Worm (Caenorhabditis elegans) whole organism, late embryonic: ENCODE results near the gene B0403.3.

Experiments
- C08G9.2 ChIP-seq: sonication (generic microtip); optimal IDR thresholded peaks from 2 replicates; lab custom pipeline; 2016; ENCODE audit warnings: mild to moderate bottlenecking, missing genetic modification characterization, moderate library complexity, missing compliant biosample characterization
- F13H6.1 ChIP-seq: sonication (generic microtip); optimal IDR thresholded peaks from 2 replicates; lab custom pipeline; 2016; ENCODE audit warnings: missing genetic modification characterization, missing compliant biosample characterization
- ceh-31 ChIP-seq: sonication (generic microtip); optimal IDR thresholded peaks from 2 replicates; lab custom pipeline; 2016; ENCODE audit warnings: missing genetic modification characterization, missing compliant biosample characterization
- ceh-45 ChIP-seq: fragments of 200-800 bp; sonication (Bioruptor generic); IDR thresholded peaks from 2 replicates; pipeline ENCODE4 v1.3.6; 2022; ENCODE audit warnings: missing genetic modification reagents, missing genetic modification characterization, missing compliant biosample characterization
- dve-1 ChIP-seq: sonication (generic microtip); optimal IDR thresholded peaks from 2 replicates; lab custom pipeline; 2017; ENCODE audit warnings: antibody characterized with exemption, mild to moderate bottlenecking, missing genetic modification characterization, missing compliant biosample characterization
- eyg-1 ChIP-seq: sonication (generic microtip); optimal IDR thresholded peaks from 2 replicates; lab custom pipeline; 2016; ENCODE audit warnings: missing genotype, missing genetic modification characterization, missing compliant biosample characterization
- hlh-30 ChIP-seq: sonication (generic microtip); optimal IDR thresholded peaks from 2 replicates; lab custom pipeline; 2017; ENCODE audit warnings: antibody characterized with exemption, missing genetic modification characterization, missing compliant biosample characterization; ENCODE audit not compliant: insufficient read depth
- hlh-8 ChIP-seq: sonication (generic microtip); optimal IDR thresholded peaks from 2 replicates; lab custom pipeline; 2016; ENCODE audit warnings: missing genotype, missing genetic modification characterization, missing compliant biosample characterization
- lin-11 ChIP-seq: fragments of 200-800 bp; sonication (Bioruptor generic); optimal IDR thresholded peaks from 2 replicates; lab custom pipeline; 2018; ENCODE audit warnings: mild to moderate bottlenecking, missing genetic modification characterization, missing compliant biosample characterization
- nhr-232 ChIP-seq: sonication (generic microtip); optimal IDR thresholded peaks from 2 replicates; lab custom pipeline; 2016; ENCODE audit warnings: missing genetic modification characterization, missing compliant biosample characterization
- pha-4 ChIP-seq: fragments of 150-350 bp; optimal IDR thresholded peaks from 2 replicates; lab custom pipeline; 2018; ENCODE audit warnings: missing biosample characterization, missing genetic modification reagents, missing genetic modification characterization
- pros-1 ChIP-seq: fragments of 150-350 bp; optimal IDR thresholded peaks from 2 replicates; lab custom pipeline; 2014; ENCODE audit warnings: missing biosample characterization, missing genetic modification reagents, missing genetic modification characterization
- sox-4 ChIP-seq: sonication (generic microtip); optimal IDR thresholded peaks from 2 replicates; lab custom pipeline; 2017; ENCODE audit warnings: mild to moderate bottlenecking, missing genetic modification characterization, inconsistent platforms, missing compliant biosample characterization

ce11 chrX:7035937-7036336, 27.2 kb downstream of the B0403.3 start, which contains the start of gene cest-19:
- TF ChIP-seq hlh-30 (tag; lab: Kevin White, UChicago): no peak
- no peak for TF ChIP-seq ceh-31 (tag; lab: Kevin White, UChicago)
- TF ChIP-seq dve-1 (tag; lab: Kevin White, UChicago): no peak
- no peak for TF ChIP-seq pros-1 (tag; lab: Kevin White, UChicago)
- TF ChIP-seq F13H6.1: no peak
- TF ChIP-seq lin-11 (tag; lab: Kevin White, UChicago): no peak
- TF ChIP-seq eyg-1 (tag; lab: Kevin White, UChicago): no peak
- TF ChIP-seq nhr-232 (tag; lab: Kevin White, UChicago): no peak
- no peak for TF ChIP-seq hlh-8
- TF ChIP-seq pha-4 (tag; lab: Kevin White, UChicago): no peak
- TF ChIP-seq C08G9.2 (tag; lab: Kevin White, UChicago): no peak
- no peak for TF ChIP-seq sox-4
- TF ChIP-seq ceh-45 (GFP tag; lab: Robert Waterston, UW): no peak
